Fruit fly (Drosophila melanogaster): ENCODE measurements around the gene CG12539.

DNA sequence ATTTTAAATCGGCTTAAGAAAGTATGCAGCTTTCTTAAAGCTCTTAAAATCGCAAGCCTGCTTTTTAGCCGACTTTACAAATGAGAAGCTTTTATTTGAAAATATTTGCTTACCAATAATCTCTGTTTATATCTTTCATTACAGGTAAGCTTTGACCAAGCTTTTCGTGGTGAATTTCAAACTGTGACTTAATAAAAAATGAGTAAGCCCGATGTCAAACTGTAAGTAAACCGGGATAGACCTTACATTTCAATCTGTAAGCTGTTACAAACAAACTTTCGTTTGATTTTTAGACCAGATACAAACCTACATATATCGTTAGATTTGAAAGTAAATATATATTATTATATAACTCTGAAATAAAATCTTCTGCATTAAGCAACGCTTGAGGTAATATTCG is 41.0 kb upstream of the CG12539 start:
- TF ChIP-seq pan (optimal IDR thresholded peaks at IDR 0.05) (no peak), psq (optimal IDR thresholded peaks at IDR 0.05) (no peak)
